Fruit fly (Drosophila melanogaster) whole organism, embryonic: ENCODE measurements around the gene CG6431.
A peak's percentile ranks its signal among the peaks of the same experiment; 100 is the strongest.

Experiments
- Blimp-1 ChIP-seq: fragments of 200-800 bp; sonication (Bioruptor generic); optimal IDR thresholded peaks from 3 replicates; lab custom pipeline; 2018; ENCODE audit warnings: missing biosample characterization, missing genetic modification characterization, mild to moderate bottlenecking, moderate library complexity, missing genetic modification reagents
- CG10462 ChIP-seq: fragments of 200-800 bp; sonication (Bioruptor generic); optimal IDR thresholded peaks from 2 replicates; lab custom pipeline; 2016; ENCODE audit warnings: missing biosample characterization, missing genetic modification characterization
- CG10565 ChIP-seq: fragments of 200-800 bp; sonication (Bioruptor generic); optimal IDR thresholded peaks from 3 replicates; lab custom pipeline; 2016; ENCODE audit warnings: missing biosample characterization, mild to moderate bottlenecking, missing genetic modification characterization
- CG10959 ChIP-seq: fragments of 200-800 bp; sonication (Bioruptor generic); IDR thresholded peaks from 2 replicates; pipeline ENCODE4 v1.3.6; 2022; ENCODE audit warnings: missing biosample characterization, missing genetic modification characterization
- CG11247 ChIP-seq: fragments of 200-800 bp; sonication (Bioruptor generic); IDR thresholded peaks from 2 replicates; pipeline ENCODE4 v1.3.6; 2022; ENCODE audit warnings: missing biosample characterization, missing genetic modification characterization
- CG12299 ChIP-seq: fragments of 200-800 bp; sonication (Bioruptor generic); optimal IDR thresholded peaks from 2 replicates; lab custom pipeline; 2018; ENCODE audit warnings: missing biosample characterization, mild to moderate bottlenecking, missing genetic modification characterization
- CG15011 ChIP-seq: fragments of 200-800 bp; sonication (Bioruptor generic); optimal IDR thresholded peaks from 3 replicates; lab custom pipeline; 2018; ENCODE audit warnings: missing biosample characterization, mild to moderate bottlenecking, missing genetic modification characterization
- CG15073 ChIP-seq: fragments of 200-800 bp; sonication (Bioruptor generic); optimal IDR thresholded peaks from 2 replicates; lab custom pipeline; 2016; ENCODE audit warnings: missing biosample characterization, missing genetic modification characterization
- CG1603 ChIP-seq: fragments of 200-800 bp; sonication (Bioruptor generic); optimal IDR thresholded peaks from 2 replicates; lab custom pipeline; 2019; ENCODE audit warnings: missing biosample characterization, mild to moderate bottlenecking, missing genetic modification characterization, moderate library complexity
- CG16815 ChIP-seq: fragments of 200-800 bp; sonication (Bioruptor generic); optimal IDR thresholded peaks from 3 replicates; lab custom pipeline; 2017; ENCODE audit warnings: missing biosample characterization, mild to moderate bottlenecking, missing genetic modification characterization
- CG18011 ChIP-seq: fragments of 200-800 bp; sonication (Bioruptor generic); optimal IDR thresholded peaks from 2 replicates; lab custom pipeline; 2017; ENCODE audit warnings: missing biosample characterization, missing genetic modification characterization, mild to moderate bottlenecking, moderate library complexity, missing genotype
- CG2202 ChIP-seq: fragments of 200-800 bp; sonication (Bioruptor generic); optimal IDR thresholded peaks from 2 replicates; lab custom pipeline; 2018; ENCODE audit warnings: missing biosample characterization, mild to moderate bottlenecking, missing genetic modification characterization
- CG32767 ChIP-seq: fragments of 200-800 bp; sonication (Bioruptor generic); IDR thresholded peaks from 2 replicates; pipeline ENCODE4 v1.3.6; 2022; ENCODE audit warnings: missing biosample characterization, missing genetic modification characterization
- CG3726 ChIP-seq: fragments of 200-800 bp; sonication (Bioruptor generic); IDR thresholded peaks from 3 replicates; pipeline ENCODE4, ENCODE4 v1.3.6; 2022; ENCODE audit warnings: missing biosample characterization, missing genetic modification characterization
- CG4282 ChIP-seq: fragments of 200-800 bp; sonication (Bioruptor generic); optimal IDR thresholded peaks from 2 replicates; lab custom pipeline; 2016; ENCODE audit warnings: missing biosample characterization, missing genetic modification characterization
- CG5180 ChIP-seq: fragments of 200-800 bp; sonication (Bioruptor generic); optimal IDR thresholded peaks from 3 replicates; lab custom pipeline; 2017; ENCODE audit warnings: missing biosample characterization, missing genetic modification characterization, mild to moderate bottlenecking, moderate library complexity, missing genetic modification reagents
- CG6689 ChIP-seq: fragments of 200-800 bp; sonication (Bioruptor generic); IDR thresholded peaks from 2 replicates; pipeline ENCODE4 v1.3.6; 2022; ENCODE audit warnings: missing biosample characterization, missing genetic modification characterization
- CG6791 ChIP-seq: fragments of 200-800 bp; sonication (Bioruptor generic); IDR thresholded peaks from 3 replicates; pipeline ENCODE4 v1.3.6; 2022; ENCODE audit warnings: missing biosample characterization, missing genetic modification characterization; ENCODE audit not compliant: partially characterized antibody
- CG6813 ChIP-seq: fragments of 200-800 bp; sonication (Bioruptor generic); optimal IDR thresholded peaks from 2 replicates; lab custom pipeline; 2017; ENCODE audit warnings: missing biosample characterization, missing genetic modification characterization, mild to moderate bottlenecking, moderate library complexity, missing genetic modification reagents
- CG9876 ChIP-seq: fragments of 200-800 bp; sonication (Bioruptor generic); optimal IDR thresholded peaks from 2 replicates; lab custom pipeline; 2016; ENCODE audit warnings: missing biosample characterization, missing genetic modification characterization
- Chrac-16 ChIP-seq: fragments of 200-800 bp; sonication (Bioruptor generic); optimal IDR thresholded peaks from 3 replicates; lab custom pipeline; 2016; ENCODE audit warnings: missing biosample characterization, missing genetic modification characterization
- CrebB ChIP-seq: fragments of 200-800 bp; sonication (Bioruptor generic); optimal IDR thresholded peaks from 3 replicates; lab custom pipeline; 2018; ENCODE audit warnings: missing biosample characterization, mild to moderate bottlenecking, missing genetic modification characterization
- D19B ChIP-seq: fragments of 200-800 bp; sonication (Bioruptor generic); optimal IDR thresholded peaks from 2 replicates; lab custom pipeline; 2017; ENCODE audit warnings: missing biosample characterization, mild to moderate bottlenecking, missing genetic modification characterization
- Dp ChIP-seq: fragments of 200-800 bp; sonication (Bioruptor generic); optimal IDR thresholded peaks from 2 replicates; lab custom pipeline; 2018; ENCODE audit warnings: missing biosample characterization, mild to moderate bottlenecking, missing genetic modification characterization, moderate library complexity
- Dref ChIP-seq: fragments of 200-800 bp; sonication (Bioruptor generic); IDR thresholded peaks from 2 replicates; pipeline ENCODE4 v1.3.6; 2022; ENCODE audit warnings: missing biosample characterization, missing genetic modification characterization
- HLH4C ChIP-seq: fragments of 200-800 bp; sonication (Bioruptor generic); IDR thresholded peaks from 3 replicates; pipeline ENCODE4 v1.3.6; 2022; ENCODE audit warnings: missing biosample characterization, missing genetic modification characterization; ENCODE audit not compliant: partially characterized antibody
- Hand ChIP-seq: fragments of 200-800 bp; sonication (Bioruptor generic); optimal IDR thresholded peaks from 2 replicates; lab custom pipeline; 2017; ENCODE audit warnings: mild to moderate bottlenecking, missing biosample characterization, missing genetic modification reagents, missing genetic modification characterization
- Hr39 ChIP-seq: fragments of >200 bp; optimal IDR thresholded peaks from 2 replicates; lab custom pipeline; 2017
- MTF-1 ChIP-seq: fragments of 200-800 bp; sonication (Bioruptor generic); optimal IDR thresholded peaks from 2 replicates; lab custom pipeline; 2018; ENCODE audit warnings: missing biosample characterization, mild to moderate bottlenecking, missing genetic modification characterization, borderline replicate concordance
- Nf-YB ChIP-seq: fragments of 200-800 bp; sonication (Bioruptor generic); optimal IDR thresholded peaks from 3 replicates; lab custom pipeline; 2019; ENCODE audit warnings: missing biosample characterization, mild to moderate bottlenecking, missing genetic modification characterization, moderate library complexity
- Nf-YC ChIP-seq: fragments of 200-800 bp; optimal IDR thresholded peaks from 3 replicates; lab custom pipeline; 2019; ENCODE audit warnings: missing biosample characterization, mild to moderate bottlenecking, missing genetic modification characterization, moderate library complexity
- Opbp ChIP-seq: fragments of 200-800 bp; sonication (Bioruptor generic); IDR thresholded peaks from 3 replicates; pipeline ENCODE4 v1.3.6; 2022; ENCODE audit warnings: missing biosample characterization, missing genetic modification characterization; ENCODE audit not compliant: partially characterized antibody
- PHDP ChIP-seq: fragments of 200-800 bp; sonication (Bioruptor generic); optimal IDR thresholded peaks from 3 replicates; lab custom pipeline; 2018; ENCODE audit warnings: missing biosample characterization, mild to moderate bottlenecking, missing genetic modification characterization, moderate library complexity
- Sry-δ ChIP-seq: fragments of 200-800 bp; sonication (Bioruptor generic); optimal IDR thresholded peaks from 2 replicates; lab custom pipeline; 2016; ENCODE audit warnings: missing biosample characterization, missing genetic modification characterization
- Usf ChIP-seq: fragments of 200-800 bp; sonication (Bioruptor generic); optimal IDR thresholded peaks from 2 replicates; lab custom pipeline; 2017; ENCODE audit warnings: missing genotype, missing biosample characterization, missing genetic modification characterization
- Xbp1 ChIP-seq: fragments of 200-800 bp; sonication (Bioruptor generic); optimal IDR thresholded peaks from 3 replicates; lab custom pipeline; 2016; ENCODE audit warnings: missing biosample characterization, mild to moderate bottlenecking, missing genetic modification characterization
- ash1 ChIP-seq: fragments of 200-800 bp; sonication (Bioruptor generic); optimal IDR thresholded peaks from 2 replicates; lab custom pipeline; 2018; ENCODE audit warnings: missing biosample characterization, mild to moderate bottlenecking, missing genetic modification characterization
- crol ChIP-seq: fragments of 200-800 bp; sonication (Bioruptor generic); IDR thresholded peaks from 2 replicates; pipeline ENCODE4 v1.3.6; 2022; ENCODE audit warnings: missing biosample characterization, missing genetic modification characterization
- dpn ChIP-seq, 2 experiments: fragments of 200-800 bp; sonication (Bioruptor generic); optimal IDR thresholded peaks; 3 replicates each; lab custom pipeline; 2016; ENCODE audit warnings: missing biosample characterization in 2 of 2, missing genetic modification characterization in 2 of 2
- dysf ChIP-seq: fragments of 200-800 bp; sonication (Bioruptor generic); IDR thresholded peaks from 3 replicates; pipeline ENCODE4 v1.3.6; 2022; ENCODE audit warnings: missing biosample characterization, missing genetic modification characterization
- grau ChIP-seq: fragments of 200-800 bp; optimal IDR thresholded peaks from 3 replicates; lab custom pipeline; 2019; ENCODE audit warnings: missing biosample characterization, mild to moderate bottlenecking, missing genetic modification characterization, moderate library complexity
- gro ChIP-seq: fragments of 200-800 bp; sonication (Bioruptor generic); optimal IDR thresholded peaks from 2 replicates; lab custom pipeline; 2016; ENCODE audit warnings: missing biosample characterization, missing genetic modification characterization
- mld ChIP-seq: fragments of 200-800 bp; sonication (Bioruptor generic); IDR thresholded peaks from 3 replicates; pipeline ENCODE4 v1.3.6; 2022; ENCODE audit warnings: missing biosample characterization, missing genetic modification characterization; ENCODE audit not compliant: partially characterized antibody
- nom ChIP-seq: fragments of 200-800 bp; sonication (Bioruptor generic); optimal IDR thresholded peaks from 2 replicates; lab custom pipeline; 2017; ENCODE audit warnings: missing biosample characterization, missing genetic modification characterization, mild to moderate bottlenecking, moderate library complexity, missing genetic modification reagents
- repo ChIP-seq: fragments of 200-800 bp; sonication (Bioruptor generic); optimal IDR thresholded peaks from 2 replicates; lab custom pipeline; 2016; ENCODE audit warnings: missing biosample characterization, missing genetic modification characterization
- ssp ChIP-seq: fragments of 200-800 bp; sonication (Bioruptor generic); IDR thresholded peaks from 2 replicates; pipeline ENCODE4 v1.3.6; 2022; ENCODE audit warnings: missing biosample characterization, missing genetic modification characterization
- tap ChIP-seq: fragments of 200-800 bp; optimal IDR thresholded peaks from 3 replicates; lab custom pipeline; 2019; ENCODE audit warnings: missing biosample characterization, mild to moderate bottlenecking, missing genetic modification characterization, moderate library complexity
- tgo ChIP-seq: fragments of 200-800 bp; sonication (Bioruptor generic); IDR thresholded peaks from 3 replicates; pipeline ENCODE4 v1.3.6; 2022; ENCODE audit warnings: missing biosample characterization, missing genetic modification characterization
- unpg ChIP-seq: fragments of 200-800 bp; sonication (Bioruptor generic); optimal IDR thresholded peaks from 3 replicates; lab custom pipeline; 2018; ENCODE audit warnings: missing biosample characterization, mild to moderate bottlenecking, missing genetic modification characterization, moderate library complexity
- zfh2 ChIP-seq: fragments of 200-800 bp; sonication (Bioruptor generic); optimal IDR thresholded peaks from 2 replicates; lab custom pipeline; 2016; ENCODE audit warnings: missing biosample characterization, missing genetic modification characterization

CG6431 gene

dm6 chr2L:10756049-10756448, 32.0 kb downstream of the CG6431 start, which contains the start of gene CG17124 (continued):
- TF ChIP-seq CG9876 (GFP tag; lab: Kevin White, UChicago) (peak; percentile 19), Chrac-16 (GFP tag; lab: Kevin White, UChicago) (no peak), CG12299 (tag; lab: Kevin White, UChicago) (peak; percentile 76), unpg (GFP tag; lab: Kevin White, UChicago) (peak; percentile 29), nom (GFP tag; lab: Kevin White, UChicago) (peak; percentile 73), PHDP (tag; lab: Kevin White, UChicago) (peak; percentile 9), Dref (GFP tag; lab: Robert Waterston, UW) (no peak), Nf-YB (GFP tag; lab: Kevin White, UChicago) (no peak), dysf (GFP tag; lab: Robert Waterston, UW) (0 out of 3 replicates have a peak, but pooled peaks have one; percentile 15), CG10462 (GFP tag; lab: Kevin White, UChicago) (no peak), grau (tag; lab: Kevin White, UChicago) (peak; percentile 23), tgo (GFP tag; lab: Robert Waterston, UW) (no peak), repo (peak; percentile 35), CrebB (peak; percentile 30), CG16815 (no peak), Xbp1 (no peak), Dp (GFP tag; lab: Kevin White, UChicago) (no peak), dpn (GFP tag; optimal IDR thresholded peaks at IDR 0.05; lab: Kevin White, UChicago) (peak in 1 of 2 experiments; percentile 14), Blimp-1 (GFP tag; lab: Kevin White, UChicago) (peak; percentile 9), CG6813 (peak; percentile 5), Nf-YC (tag; lab: Kevin White, UChicago) (peak; percentile 69), Usf (GFP tag; lab: Kevin White, UChicago) (no peak), Sry-δ (GFP tag; lab: Kevin White, UChicago) (peak; percentile 1), CG4282 (no peak), CG6689 (GFP tag; lab: Robert Waterston, UW) (peak; percentile 11; the same call in 1 of the 2 replicates), HLH4C (GFP tag; lab: Robert Waterston, UW) (peak; percentile 41; the same call in 1 of the 3 replicates), CG3726 (GFP tag; lab: Robert Waterston, UW) (no peak), CG2202 (no peak), CG18011 (GFP tag; lab: Kevin White, UChicago) (no peak), CG15011 (GFP tag; lab: Kevin White, UChicago) (no peak), Opbp (no peak), zfh2 (GFP tag; lab: Kevin White, UChicago) (no peak), crol (GFP tag; lab: Robert Waterston, UW) (no peak), ssp (GFP tag; lab: Robert Waterston, UW) (no peak), tap (tag; lab: Kevin White, UChicago) (peak; percentile 28), CG15073 (no peak), D19B (GFP tag; lab: Kevin White, UChicago) (no peak), CG6791 (peak; percentile 48; the same call in 2 of the 3 replicates), CG10565 (GFP tag; lab: Kevin White, UChicago) (no peak), MTF-1 (GFP tag; lab: Kevin White, UChicago) (peak; percentile 64), gro (GFP tag; lab: Kevin White, UChicago) (peak; percentile 70), Hr39 (lab: Kevin White, UChicago) (no peak), CG32767 (GFP tag; lab: Robert Waterston, UW) (peak; percentile 64; the same call in 1 of the 2 replicates), ash1 (no peak), CG1603 (tag; lab: Kevin White, UChicago) (peak; percentile 2), mld (0 out of 3 replicates have a peak, but pooled peaks have one; percentile 10), Hand (GFP tag; lab: Kevin White, UChicago) (peak; percentile 19), CG5180 (peak; percentile 72), CG10959 (GFP tag; lab: Robert Waterston, UW) (no peak), CG11247 (0 out of 2 replicates have a peak, but pooled peaks have one; percentile 30)
